Fruit fly (Drosophila melanogaster): ENCODE data around the gene CG11095.

dm6 chrX:13787282-13787850 lies 24.1 kb upstream of the CG11095 start:
- TF ChIP-seq CG15710 (tag; optimal IDR thresholded peaks at IDR 0.05) (no peak), Pif1B (GFP tag; optimal IDR thresholded peaks at IDR 0.05) (no peak), Snoo (tag; optimal IDR thresholded peaks at IDR 0.05) (no peak), CG32121 (GFP tag; IDR thresholded peaks at IDR 0.05) (no peak), CG12605 (GFP tag; IDR thresholded peaks at IDR 0.05) (no peak), CG34367 (tag; optimal IDR thresholded peaks at IDR 0.05) (no peak), fd96Ca (GFP tag; IDR thresholded peaks at IDR 0.05) (no peak), CG17806 (tag; optimal IDR thresholded peaks at IDR 0.05) (no peak)

Measured in whole organism, pupa.